Fruit fly (Drosophila melanogaster): Measurements from ENCODE around the gene Iru.

Gene Iru

DNA sequence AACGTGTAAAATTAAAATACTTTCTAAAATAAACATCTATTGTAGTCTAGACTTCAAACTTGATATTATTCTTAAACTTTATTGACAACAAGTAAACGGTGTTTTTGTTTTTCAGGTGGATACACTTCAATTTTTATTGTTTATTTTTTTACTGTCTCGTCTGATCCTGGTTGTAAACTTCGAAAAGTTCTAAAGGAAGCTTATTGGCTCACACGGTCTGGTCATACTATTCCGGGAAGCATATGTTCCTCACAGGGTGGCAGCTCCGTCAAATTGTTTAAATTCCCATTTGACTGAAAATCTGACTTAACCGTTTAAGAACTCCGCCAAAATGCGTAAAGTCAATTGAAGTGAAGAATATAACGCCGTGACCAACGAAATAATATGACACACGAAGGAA is 1.9 kb downstream of the Iru start, which contains the start of gene CG11983:
Gene CG11983 (plus strand): TSS at position 120 of the 400 bp plus-strand sequence.
- TF ChIP-seq dsx (GFP tag; optimal IDR thresholded peaks at IDR 0.05; ENCODE audit: poor library complexity, severe bottlenecking) (no peak), CG3919 (GFP tag; optimal IDR thresholded peaks at IDR 0.05) (no peak), fd85E (GFP tag; optimal IDR thresholded peaks at IDR 0.05) (no peak), Ets96B (tag; optimal IDR thresholded peaks at IDR 0.05) (peak; percentile 13), Eip78C (GFP tag) (peak; percentile 60), fkh (GFP tag; optimal IDR thresholded peaks at IDR 0.05) (peak; percentile 39), net (GFP tag; optimal IDR thresholded peaks at IDR 0.05) (no peak), CG6854 (GFP tag; optimal IDR thresholded peaks at IDR 0.05) (no peak), Ets21C (GFP tag; optimal IDR thresholded peaks at IDR 0.05) (no peak), esn (GFP tag; optimal IDR thresholded peaks at IDR 0.05) (no peak), CG1621 (tag; optimal IDR thresholded peaks at IDR 0.05) (peak; percentile 67), Sox14 (GFP tag; optimal IDR thresholded peaks at IDR 0.05) (peak; percentile 47), CG31627 (GFP tag; optimal IDR thresholded peaks at IDR 0.05) (no peak), spab (GFP tag; optimal IDR thresholded peaks at IDR 0.05) (no peak), CG3032 (tag; optimal IDR thresholded peaks at IDR 0.05) (peak; percentile 16), CG6163 (GFP tag; IDR thresholded peaks at IDR 0.05) (0 out of 3 replicates have a peak, but pooled peaks have one; percentile 23)

dm6 chr3R:9010695-9011094 is 4.4 kb downstream of the Iru start:
- TF ChIP-seq eg (GFP tag; IDR thresholded peaks at IDR 0.05) = no peak
- TF ChIP-seq CG15336 (GFP tag; IDR thresholded peaks at IDR 0.05) = 0 out of 2 replicates have a peak, but pooled peaks have one; percentile 13
- TF ChIP-seq lz (GFP tag; optimal IDR thresholded peaks at IDR 0.05) = no peak
- TF ChIP-seq fkh (GFP tag; optimal IDR thresholded peaks at IDR 0.05) = no peak
- TF ChIP-seq Eip75B (GFP tag; optimal IDR thresholded peaks at IDR 0.05) = no peak
- TF ChIP-seq achi (GFP tag; optimal IDR thresholded peaks at IDR 0.05) = no peak

DNA sequence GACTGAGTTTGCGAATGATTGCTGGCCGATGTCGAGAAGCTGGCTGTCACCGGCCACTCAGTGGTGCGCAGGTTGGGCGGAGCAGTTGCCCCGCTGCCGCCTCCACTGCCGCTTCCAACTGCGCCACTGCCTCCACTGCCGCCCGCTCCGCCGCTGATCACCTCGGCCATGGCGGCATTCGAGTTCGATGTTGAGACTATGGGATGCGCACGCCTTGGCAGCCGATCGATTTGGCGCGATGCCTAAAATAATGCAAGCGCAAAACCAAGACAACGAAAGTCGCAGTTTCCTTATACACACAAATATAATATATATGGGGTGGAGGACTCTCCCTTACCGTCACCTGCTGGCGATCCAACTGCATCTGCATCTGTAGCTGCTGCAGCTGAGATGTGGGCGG is 5.5 kb downstream of the Iru start:
- no peak for TF ChIP-seq CG10669 (GFP tag; optimal IDR thresholded peaks at IDR 0.05)
- no peak for TF ChIP-seq esn (GFP tag; optimal IDR thresholded peaks at IDR 0.05)
- no peak for TF ChIP-seq cyc (GFP tag; optimal IDR thresholded peaks at IDR 0.05)
- TF ChIP-seq topi (GFP tag; optimal IDR thresholded peaks at IDR 0.05) = no peak
- TF ChIP-seq fd59A (GFP tag; optimal IDR thresholded peaks at IDR 0.05) = no peak

DNA sequence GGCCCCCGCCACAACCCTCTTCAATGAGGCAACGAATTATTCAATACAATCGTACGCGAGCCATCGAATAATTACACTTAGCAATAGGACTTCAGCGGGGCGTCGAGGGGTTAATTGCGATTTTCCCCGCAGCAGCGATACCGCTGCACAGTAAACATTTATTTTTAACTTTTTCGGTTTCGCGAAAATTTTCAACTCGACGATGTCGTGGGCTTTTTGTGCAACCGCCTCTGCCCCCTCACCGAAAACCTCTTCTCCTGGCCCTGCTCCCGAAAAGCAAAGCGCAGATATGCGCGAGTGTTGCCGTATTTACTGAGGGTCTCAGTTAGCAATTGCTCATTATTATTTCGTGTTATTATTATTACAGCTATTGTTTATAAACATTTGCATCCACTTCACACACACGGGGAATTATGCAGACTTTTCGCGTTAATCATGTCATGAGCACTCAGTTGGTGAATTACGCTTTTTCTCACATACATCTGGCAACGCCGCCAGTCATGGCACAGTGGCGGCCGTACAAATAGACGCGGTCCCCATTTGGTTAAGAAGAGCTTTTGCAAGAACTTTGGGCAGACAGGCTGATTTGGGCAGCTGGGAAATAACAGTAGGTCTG is 7.6 kb downstream of the Iru start:
- TF ChIP-seq CG6276 (GFP tag; optimal IDR thresholded peaks at IDR 0.05) = no peak
- TF ChIP-seq CG31627 (GFP tag; optimal IDR thresholded peaks at IDR 0.05) = peak; percentile 75
- no peak for TF ChIP-seq CG8319 (GFP tag; optimal IDR thresholded peaks at IDR 0.05)
- TF ChIP-seq Hr38 (GFP tag; optimal IDR thresholded peaks at IDR 0.05) = no peak
- peak; percentile 57 for TF ChIP-seq topi (GFP tag; optimal IDR thresholded peaks at IDR 0.05)
- TF ChIP-seq svp (GFP tag) = peak; percentile 28
- no peak for TF ChIP-seq CG7368 (GFP tag; optimal IDR thresholded peaks at IDR 0.05)
- no peak for TF ChIP-seq CG10669 (GFP tag; optimal IDR thresholded peaks at IDR 0.05)
- peak; percentile 54 for TF ChIP-seq Lpt (GFP tag; optimal IDR thresholded peaks at IDR 0.05)
- no peak for TF ChIP-seq Smox (GFP tag; optimal IDR thresholded peaks at IDR 0.05)
- no peak for TF ChIP-seq Eip93F (GFP tag; optimal IDR thresholded peaks at IDR 0.05)
- TF ChIP-seq achi (GFP tag; optimal IDR thresholded peaks at IDR 0.05) = no peak
- peak; percentile 68 for TF ChIP-seq fkh (GFP tag; optimal IDR thresholded peaks at IDR 0.05)
- TF ChIP-seq eg (GFP tag; IDR thresholded peaks at IDR 0.05) = peak; percentile 60
- peak; percentile 34 for TF ChIP-seq CG11902 (GFP tag; optimal IDR thresholded peaks at IDR 0.05)
- TF ChIP-seq esn (GFP tag; optimal IDR thresholded peaks at IDR 0.05) = peak; percentile 74
- peak; percentile 37 for TF ChIP-seq dac (GFP tag; optimal IDR thresholded peaks at IDR 0.05)
- TF ChIP-seq acj6 (GFP tag; optimal IDR thresholded peaks at IDR 0.05) = peak; percentile 64
- peak; percentile 21 for TF ChIP-seq Sox15 (GFP tag; optimal IDR thresholded peaks at IDR 0.05)
- peak; percentile 22 for TF ChIP-seq CG1621 (tag; optimal IDR thresholded peaks at IDR 0.05)
- peak; percentile 80 for TF ChIP-seq Eip78C (GFP tag)
- peak; percentile 48; the same call in 2 of the 3 replicates for TF ChIP-seq CG6163 (GFP tag; IDR thresholded peaks at IDR 0.05)
- peak; percentile 55 for TF ChIP-seq cyc (GFP tag; optimal IDR thresholded peaks at IDR 0.05)
- TF ChIP-seq CG3032 (tag; optimal IDR thresholded peaks at IDR 0.05) = peak; percentile 54
- peak; percentile 68 for TF ChIP-seq lz (GFP tag; optimal IDR thresholded peaks at IDR 0.05)
- TF ChIP-seq ss (GFP tag; optimal IDR thresholded peaks at IDR 0.05) = peak in 1 of 2 experiments; percentile 59
- TF ChIP-seq Blimp-1 (GFP tag; optimal IDR thresholded peaks at IDR 0.05) = no peak
- no peak for TF ChIP-seq fd85E (GFP tag; optimal IDR thresholded peaks at IDR 0.05)
- no peak for TF ChIP-seq Met (GFP tag; optimal IDR thresholded peaks at IDR 0.05)
- peak; percentile 99 for TF ChIP-seq vri (GFP tag; optimal IDR thresholded peaks at IDR 0.05)
- peak; percentile 15 for TF ChIP-seq Ets96B (tag; optimal IDR thresholded peaks at IDR 0.05)
- no peak for TF ChIP-seq CG11762 (GFP tag; optimal IDR thresholded peaks at IDR 0.05; ENCODE audit: insufficient read depth)
- TF ChIP-seq Gug (GFP tag; IDR thresholded peaks at IDR 0.05) = 0 out of 2 replicates have a peak, but pooled peaks have one; percentile 16
